Worm (Caenorhabditis elegans): ENCODE results near the gene F59A6.12.

DNA sequence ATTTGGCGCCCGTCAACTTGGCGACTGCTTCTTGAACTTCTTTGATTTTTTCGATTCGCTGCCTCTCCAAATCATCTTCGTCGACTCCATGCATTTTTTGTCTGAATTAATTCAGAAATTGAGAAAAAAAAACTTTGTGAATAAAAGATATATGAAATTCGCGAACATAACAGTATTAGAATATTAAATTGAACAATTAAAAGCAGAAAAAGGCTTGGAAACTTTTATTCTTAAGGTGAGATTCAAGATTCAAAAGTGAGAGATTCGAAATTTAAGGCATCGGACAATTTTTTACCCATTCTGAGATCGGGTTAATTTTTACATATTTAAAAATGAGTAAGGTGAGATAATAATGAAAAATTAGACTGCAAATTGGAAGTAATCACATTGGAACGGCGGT, 22.1 kb upstream of the F59A6.12 start, which contains the start of gene F33G12.3:
- TF ChIP-seq unc-62 (GFP tag; optimal IDR thresholded peaks at IDR 0.05), result no peak
- TF ChIP-seq hlh-4 (tag; optimal IDR thresholded peaks at IDR 0.05), result no peak
- TF ChIP-seq nhr-77 (tag; optimal IDR thresholded peaks at IDR 0.05), result no peak

All from whole organism, L1 larva.